Worm (Caenorhabditis elegans): Measurements from ENCODE around the gene C16C8.11.
"Not testable (repeated sequence)": the region's sequence is repeated elsewhere in the genome, so short reads cannot be mapped to it uniquely, and the experiment has no call there.

Gene C16C8.11

DNA sequence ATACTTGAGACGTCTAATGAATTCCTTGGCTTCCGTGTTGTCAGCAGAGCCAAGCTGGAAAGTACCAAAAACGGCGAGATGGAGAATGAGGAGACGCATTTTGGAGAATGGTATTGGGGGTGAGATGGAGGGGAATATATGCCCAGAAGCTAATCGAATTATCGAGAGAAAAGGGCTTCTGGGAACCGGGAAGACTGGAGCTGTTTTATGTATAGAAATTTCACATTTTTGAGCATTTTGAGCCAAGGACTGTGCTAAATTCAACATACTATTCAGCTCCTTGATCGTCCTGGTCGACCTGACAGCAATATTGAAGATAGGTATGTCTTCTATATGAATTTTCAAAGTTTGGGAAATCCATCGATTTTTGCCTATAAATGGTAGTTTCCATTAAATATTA, 6.5 kb downstream of the C16C8.11 start, which contains the start of gene C16C8.7:
TSS of gene C16C8.7 (minus strand) at position 101 of the 400 bp plus-strand sequence.
- TF ChIP-seq nhr-84 (tag; optimal IDR thresholded peaks at IDR 0.05): no peak
- no peak for TF ChIP-seq fos-1 (tag; optimal IDR thresholded peaks at IDR 0.05)
- TF ChIP-seq unc-98 (GFP tag; IDR thresholded peaks at IDR 0.05): no peak
- TF ChIP-seq hpl-2 (GFP tag; optimal IDR thresholded peaks at IDR 0.05): no peak
- no peak for TF ChIP-seq vab-15 (tag; optimal IDR thresholded peaks at IDR 0.05)
- no peak for TF ChIP-seq hlh-17 (GFP tag; optimal IDR thresholded peaks at IDR 0.05; ENCODE audit: borderline replicate concordance)
- TF ChIP-seq nhr-90 (tag; optimal IDR thresholded peaks at IDR 0.05; ENCODE audit: poor library complexity): no peak
- TF ChIP-seq lsy-2 (tag; optimal IDR thresholded peaks at IDR 0.05): no peak
- TF ChIP-seq fkh-8 (tag; optimal IDR thresholded peaks at IDR 0.05): no peak
- no peak for TF ChIP-seq unc-130 (tag; optimal IDR thresholded peaks at IDR 0.05)
- TF ChIP-seq efl-1 (optimal IDR thresholded peaks at IDR 0.05): no peak
- no peak for TF ChIP-seq efl-1 (GFP tag; optimal IDR thresholded peaks at IDR 0.05 in 1 of 2)
- TF ChIP-seq nhr-28 (tag; optimal IDR thresholded peaks at IDR 0.05): no peak
- no peak for TF ChIP-seq blmp-1 (tag; optimal IDR thresholded peaks at IDR 0.05)
- TF ChIP-seq unc-62 (GFP tag; optimal IDR thresholded peaks at IDR 0.05): no peak
- TF ChIP-seq sup-37 (GFP tag; optimal IDR thresholded peaks at IDR 0.05): no peak
- no peak for TF ChIP-seq tbx-2 (tag; optimal IDR thresholded peaks at IDR 0.05)
- no peak for TF ChIP-seq alr-1 (tag; optimal IDR thresholded peaks at IDR 0.05; ENCODE audit: borderline replicate concordance)
- no peak for TF ChIP-seq snpc-4 (tag; optimal IDR thresholded peaks at IDR 0.05)
- TF ChIP-seq zip-4 (GFP tag; optimal IDR thresholded peaks at IDR 0.05): no peak
- no peak for TF ChIP-seq dpl-1 (GFP tag; optimal IDR thresholded peaks at IDR 0.05)

DNA sequence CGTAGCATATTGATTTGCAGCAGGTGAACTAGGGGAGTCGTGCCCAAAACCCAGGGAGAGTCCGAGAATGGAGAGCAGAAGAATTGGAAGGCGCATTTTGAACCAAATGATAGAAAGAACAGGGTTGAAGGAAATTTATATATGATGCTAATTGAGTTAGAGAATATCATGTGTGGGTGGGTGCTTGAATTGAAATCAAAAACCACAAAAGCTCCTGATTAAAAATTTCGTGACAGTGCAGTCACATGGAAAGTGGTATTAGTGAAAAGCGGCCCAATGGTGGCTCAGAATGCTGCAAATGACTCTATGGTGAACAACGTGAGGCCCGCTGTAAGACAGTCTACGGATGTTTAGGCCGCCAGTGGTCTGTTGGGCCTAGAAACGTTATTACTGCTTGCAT, 8.1 kb downstream of the C16C8.11 start, which contains the start of gene C16C8.8:
TSS of gene C16C8.8 (minus strand) at position 101 of the 400 bp plus-strand sequence.
- TF ChIP-seq nhr-20 (tag; optimal IDR thresholded peaks at IDR 0.05) (no peak), nhr-47 (tag; optimal IDR thresholded peaks at IDR 0.05) (no peak), xbp-1 (tag; optimal IDR thresholded peaks at IDR 0.05) (no peak), pqm-1 (tag; optimal IDR thresholded peaks at IDR 0.05) (no peak), ceh-90 (tag; optimal IDR thresholded peaks at IDR 0.05) (no peak), C16A3.4 (tag; optimal IDR thresholded peaks at IDR 0.05) (no peak), mep-1 (tag; optimal IDR thresholded peaks at IDR 0.05) (no peak), ztf-4 (tag; optimal IDR thresholded peaks at IDR 0.05) (no peak), swsn-7 (tag; optimal IDR thresholded peaks at IDR 0.05) (no peak), nhr-12 (tag; optimal IDR thresholded peaks at IDR 0.05) (no peak), C34B4.2 (tag; optimal IDR thresholded peaks at IDR 0.05) (no peak), ceh-8 (GFP tag; optimal IDR thresholded peaks at IDR 0.05) (no peak)

DNA sequence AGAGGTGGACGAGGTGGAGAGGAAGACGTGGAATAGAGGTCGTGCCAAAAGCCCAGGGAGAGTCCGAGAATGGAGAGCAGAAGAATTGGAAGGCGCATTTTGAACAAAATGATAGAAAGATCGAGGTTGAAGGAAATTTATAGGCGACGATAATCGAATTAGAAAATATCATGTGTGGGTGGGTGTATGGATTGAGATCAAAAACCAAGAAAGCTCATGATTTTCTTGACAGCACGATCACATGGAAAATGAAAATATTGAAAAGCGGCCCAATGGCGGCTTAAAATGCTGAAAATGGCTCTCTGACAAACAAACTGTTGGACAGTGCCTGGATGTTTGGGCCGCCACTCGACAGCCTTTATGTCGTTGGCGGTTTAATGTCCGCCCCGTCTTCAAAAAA, 9.6 kb downstream of the C16C8.11 start, which contains the start of gene C16C8.9:
TSS of gene C16C8.9 (minus strand) at position 101 of the 400 bp plus-strand sequence.
- TF ChIP-seq pax-3 (tag; optimal IDR thresholded peaks at IDR 0.05) (no peak), nhr-237 (tag; optimal IDR thresholded peaks at IDR 0.05) (no peak), mab-9 (GFP tag; IDR thresholded peaks at IDR 0.05) (no peak), lin-13 (GFP tag; optimal IDR thresholded peaks at IDR 0.05) (no peak), alr-1 (tag; optimal IDR thresholded peaks at IDR 0.05; ENCODE audit: borderline replicate concordance) (no peak), lin-14 (GFP tag; optimal IDR thresholded peaks at IDR 0.05) (no peak), swsn-7 (tag; optimal IDR thresholded peaks at IDR 0.05) (no peak), mdl-1 (tag; optimal IDR thresholded peaks at IDR 0.05) (no peak)

DNA sequence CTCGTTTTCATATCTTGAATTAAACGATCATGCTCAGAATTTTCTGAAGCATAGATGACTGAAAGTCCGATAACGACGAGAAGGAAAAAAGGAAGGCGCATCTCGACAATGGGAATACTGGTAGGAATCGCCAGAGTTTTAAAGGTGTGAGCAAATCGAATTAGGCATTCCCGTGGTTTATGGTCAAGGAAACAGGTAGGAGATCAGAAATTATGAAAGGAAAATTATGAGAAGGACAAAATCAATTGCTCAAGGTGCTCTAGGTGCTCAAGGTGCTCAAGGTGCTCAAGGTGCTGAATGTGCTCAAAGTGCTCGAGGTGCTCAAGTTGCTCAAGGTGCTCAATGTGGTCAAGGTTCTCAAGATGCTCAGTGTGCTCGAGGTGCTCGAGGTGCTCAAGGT, 11.1 kb downstream of the C16C8.11 start, which contains the start of gene C16C8.10:
TSS of gene C16C8.10 (minus strand) at position 101 of the 400 bp plus-strand sequence.
- TF ChIP-seq ceh-88 (GFP tag; IDR thresholded peaks at IDR 0.05); lin-13 (GFP tag; optimal IDR thresholded peaks at IDR 0.05); nhr-76 (tag; optimal IDR thresholded peaks at IDR 0.05): not testable (repeated sequence)

Measured in whole organism, L1 larva.